Fruit fly (Drosophila melanogaster) S2 (cell line): Measurements from ENCODE around the gene CG43165.

Source experiments
- CG8478 ChIP-seq: fragments of >200 bp; optimal IDR thresholded peaks from 2 replicates; lab custom pipeline; 2018
- CTCF ChIP-seq, 2 experiments: fragments of >200 bp; optimal IDR thresholded peaks; 2 replicates each; lab custom pipeline; 2018

dm6 chr2L:3712949-3713416, 18.2 kb upstream of the CG43165 start, which contains the start of the genes CG31955 and CG2818:
- no peak for TF ChIP-seq CG8478
- no peak for TF ChIP-seq CTCF (optimal IDR thresholded peaks at IDR 0.05; lab: Kevin White, UChicago)
